Worm (Caenorhabditis elegans) whole organism, L1 larva: ENCODE data around the gene F14H8.8.

Source experiments
- Y116A8C.19 ChIP-seq: sonication (generic microtip); optimal IDR thresholded peaks from 2 replicates; lab custom pipeline; 2016; ENCODE audit warnings: missing compliant biosample characterization, missing genetic modification characterization, borderline replicate concordance
- aha-1 ChIP-seq: fragments of 150-350 bp; optimal IDR thresholded peaks from 2 replicates; lab custom pipeline; 2014; ENCODE audit warnings: missing biosample characterization, missing genetic modification characterization
- aly-2 ChIP-seq: fragments of 150-350 bp; optimal IDR thresholded peaks from 2 replicates; lab custom pipeline; 2014; ENCODE audit warnings: missing biosample characterization, missing genetic modification characterization
- ama-1 ChIP-seq: fragments of 150-350 bp; optimal IDR thresholded peaks from 2 replicates; lab custom pipeline; 2014
- ceh-82 ChIP-seq, 3 experiments: fragments of 150-350 bp in 1 of 3; sonication (generic microtip) in 2 of 3; optimal IDR thresholded peaks; 2 replicates each; lab custom pipeline; 2014 to 2017; ENCODE audit warnings: missing biosample characterization in 3 of 3, missing genetic modification characterization in 3 of 3
- ceh-88 ChIP-seq: fragments of 200-800 bp; sonication (Bioruptor generic); IDR thresholded peaks from 2 replicates; pipeline ENCODE4 v1.3.6; 2022; ENCODE audit warnings: missing genetic modification characterization, missing compliant biosample characterization
- egl-27 ChIP-seq, 2 experiments: fragments of 150-350 bp in 1 of 2; sonication (generic microtip); optimal IDR thresholded peaks; 3 replicates each; lab custom pipeline; 2017 to 2018; ENCODE audit warnings: missing biosample characterization in 2 of 2, missing genetic modification characterization in 2 of 2, missing genetic modification reagents in 2 of 2
- elt-2 ChIP-seq: sonication (generic microtip); optimal IDR thresholded peaks from 2 replicates; lab custom pipeline; 2016; ENCODE audit warnings: missing genetic modification characterization, mild to moderate bottlenecking, inconsistent platforms, missing compliant biosample characterization, missing genetic modification reagents
- nhr-84 ChIP-seq: sonication (generic microtip); optimal IDR thresholded peaks from 2 replicates; lab custom pipeline; 2017; ENCODE audit warnings: missing biosample characterization, missing genetic modification characterization
- pqm-1 ChIP-seq: sonication (generic microtip); optimal IDR thresholded peaks from 3 replicates; lab custom pipeline; 2017; ENCODE audit warnings: missing biosample characterization, missing genetic modification characterization
- snpc-4 ChIP-seq: fragments of 150-350 bp; optimal IDR thresholded peaks from 2 replicates; lab custom pipeline; 2014; ENCODE audit warnings: missing biosample characterization, missing genetic modification characterization
- tbx-2 ChIP-seq: sonication (generic microtip); optimal IDR thresholded peaks from 2 replicates; lab custom pipeline; 2016; ENCODE audit warnings: missing genetic modification characterization, missing compliant biosample characterization

DNA sequence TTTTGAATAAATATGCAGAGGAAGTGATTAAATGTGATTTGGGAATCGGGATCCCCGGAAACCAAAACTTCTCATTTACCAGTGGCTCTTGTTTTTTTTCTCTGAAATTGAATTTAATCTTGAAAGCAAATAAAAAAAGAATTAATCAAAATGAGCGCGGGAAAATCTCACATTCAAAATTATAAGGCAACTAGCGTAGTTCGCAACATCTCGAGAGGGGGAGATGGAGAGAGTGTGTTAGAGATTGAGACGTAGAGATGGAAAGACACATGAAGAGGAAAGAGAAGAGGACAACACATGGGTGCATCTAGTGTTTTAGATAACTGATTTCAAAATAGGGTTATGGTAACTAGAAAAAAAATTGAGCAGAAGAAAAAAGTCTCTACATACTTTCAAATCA is 18.8 kb downstream of the F14H8.8 start, which contains the start of gene sdc-3:
- TF ChIP-seq tbx-2 (tag; lab: Kevin White, UChicago) = no peak
- TF ChIP-seq nhr-84 (tag; lab: Kevin White, UChicago) = no peak
- TF ChIP-seq ceh-88 (GFP tag; lab: Robert Waterston, UW) = no peak
- no peak for TF ChIP-seq egl-27 (tag; optimal IDR thresholded peaks at IDR 0.05; lab: Kevin White, UChicago)
- TF ChIP-seq ceh-82 (tag; optimal IDR thresholded peaks at IDR 0.05; lab: Kevin White, UChicago) = no peak
- no peak for TF ChIP-seq pqm-1 (tag; lab: Kevin White, UChicago)
- TF ChIP-seq aly-2 (tag; lab: Kevin White, UChicago) = no peak
- TF ChIP-seq Y116A8C.19 (tag; lab: Kevin White, UChicago) = no peak
- no peak for TF ChIP-seq ama-1 (lab: Kevin White, UChicago)
- TF ChIP-seq aha-1 (tag; lab: Kevin White, UChicago) = no peak
- TF ChIP-seq snpc-4 = no peak
- no peak for TF ChIP-seq elt-2 (tag; lab: Kevin White, UChicago)
